Worm (Caenorhabditis elegans) whole organism, late embryonic: ENCODE data around the gene F16H6.8.

Experiments used
- C08G9.2 ChIP-seq: sonication (generic microtip); optimal IDR thresholded peaks from 2 replicates; lab custom pipeline; 2016; ENCODE audit warnings: mild to moderate bottlenecking, missing genetic modification characterization, moderate library complexity, missing compliant biosample characterization
- C38D4.7 ChIP-seq: fragments of 200-800 bp; sonication (Bioruptor generic); optimal IDR thresholded peaks from 2 replicates; lab custom pipeline; 2018; ENCODE audit warnings: mild to moderate bottlenecking, missing genetic modification characterization, moderate library complexity, missing compliant biosample characterization
- F13H6.1 ChIP-seq: sonication (generic microtip); optimal IDR thresholded peaks from 2 replicates; lab custom pipeline; 2016; ENCODE audit warnings: missing genetic modification characterization, missing compliant biosample characterization
- K02D7.2 ChIP-seq: sonication (generic microtip); optimal IDR thresholded peaks from 2 replicates; lab custom pipeline; 2017; ENCODE audit warnings: mild to moderate bottlenecking, missing genetic modification characterization, missing compliant biosample characterization
- T23F11.4 ChIP-seq: fragments of 200-800 bp; sonication (Bioruptor generic); optimal IDR thresholded peaks from 2 replicates; lab custom pipeline; 2018; ENCODE audit warnings: mild to moderate bottlenecking, missing genetic modification characterization, missing compliant biosample characterization
- ceh-19 ChIP-seq: fragments of 200-800 bp; sonication (Bioruptor generic); optimal IDR thresholded peaks from 2 replicates; lab custom pipeline; 2018; ENCODE audit warnings: mild to moderate bottlenecking, missing genetic modification characterization, missing compliant biosample characterization
- ceh-22 ChIP-seq: sonication (generic microtip); optimal IDR thresholded peaks from 2 replicates; lab custom pipeline; 2017; ENCODE audit warnings: missing biosample characterization, missing genetic modification characterization
- ceh-45 ChIP-seq: fragments of 200-800 bp; sonication (Bioruptor generic); IDR thresholded peaks from 2 replicates; pipeline ENCODE4 v1.3.6; 2022; ENCODE audit warnings: missing genetic modification reagents, missing genetic modification characterization, missing compliant biosample characterization
- ceh-48 ChIP-seq: sonication (generic microtip); optimal IDR thresholded peaks from 2 replicates; lab custom pipeline; 2016; ENCODE audit warnings: missing genetic modification characterization, inconsistent platforms, missing compliant biosample characterization
- ceh-9 ChIP-seq: sonication (generic microtip); optimal IDR thresholded peaks from 2 replicates; lab custom pipeline; 2016; ENCODE audit warnings: mild to moderate bottlenecking, missing genetic modification characterization, inconsistent platforms, missing compliant biosample characterization
- elt-2 ChIP-seq: sonication (generic microtip); optimal IDR thresholded peaks from 2 replicates; lab custom pipeline; 2016; ENCODE audit warnings: missing genetic modification reagents, missing genetic modification characterization, missing compliant biosample characterization
- eyg-1 ChIP-seq: sonication (generic microtip); optimal IDR thresholded peaks from 2 replicates; lab custom pipeline; 2016; ENCODE audit warnings: missing genotype, missing genetic modification characterization, missing compliant biosample characterization
- fax-1 ChIP-seq: sonication (generic microtip); optimal IDR thresholded peaks from 2 replicates; lab custom pipeline; 2016; ENCODE audit warnings: missing genotype, missing genetic modification characterization, missing compliant biosample characterization
- hlh-13 ChIP-seq: fragments of 200-800 bp; sonication (Bioruptor generic); optimal IDR thresholded peaks from 2 replicates; lab custom pipeline; 2018; ENCODE audit warnings: mild to moderate bottlenecking, missing genetic modification characterization, missing compliant biosample characterization
- hlh-30 ChIP-seq: sonication (generic microtip); optimal IDR thresholded peaks from 2 replicates; lab custom pipeline; 2017; ENCODE audit warnings: antibody characterized with exemption, missing genetic modification characterization, missing compliant biosample characterization; ENCODE audit not compliant: insufficient read depth
- lim-6 ChIP-seq: sonication (generic microtip); optimal IDR thresholded peaks from 2 replicates; lab custom pipeline; 2016; ENCODE audit warnings: missing genetic modification characterization, missing compliant biosample characterization
- lin-11 ChIP-seq: fragments of 200-800 bp; sonication (Bioruptor generic); optimal IDR thresholded peaks from 2 replicates; lab custom pipeline; 2018; ENCODE audit warnings: mild to moderate bottlenecking, missing genetic modification characterization, missing compliant biosample characterization
- odd-2 ChIP-seq: sonication (generic microtip); optimal IDR thresholded peaks from 2 replicates; lab custom pipeline; 2017; ENCODE audit warnings: antibody characterized with exemption, mild to moderate bottlenecking, missing genetic modification characterization, missing compliant biosample characterization
- pag-3 ChIP-seq: sonication (generic microtip); optimal IDR thresholded peaks from 2 replicates; lab custom pipeline; 2016; ENCODE audit warnings: missing compliant biosample characterization, missing genetic modification characterization, borderline replicate concordance
- ttx-3 ChIP-seq: sonication (generic microtip); optimal IDR thresholded peaks from 2 replicates; lab custom pipeline; 2016; ENCODE audit warnings: missing genetic modification reagents, missing genetic modification characterization, missing compliant biosample characterization
- unc-42 ChIP-seq: sonication (generic microtip); optimal IDR thresholded peaks from 2 replicates; lab custom pipeline; 2016; ENCODE audit warnings: missing genotype, missing genetic modification characterization, missing compliant biosample characterization
- zip-5 ChIP-seq: sonication (generic microtip); optimal IDR thresholded peaks from 2 replicates; lab custom pipeline; 2016; ENCODE audit warnings: missing genetic modification characterization, missing compliant biosample characterization

F16H6.8 gene

ce11 chrV:18171568-18171967 is 44.5 kb downstream of the F16H6.8 start, which contains the start of gene C14A6.8:
C14A6.8 (minus strand) TSS chrV:18171668.
- TF ChIP-seq eyg-1 (tag; lab: Kevin White, UChicago) (no peak), zip-5 (tag; lab: Kevin White, UChicago) (no peak), ceh-9 (no peak)

- TF ChIP-seq ceh-22 (no peak), C38D4.7 (no peak), odd-2 (no peak), zip-5 (tag; lab: Kevin White, UChicago) (no peak), elt-2 (tag; lab: Kevin White, UChicago) (no peak), hlh-30 (tag; lab: Kevin White, UChicago) (no peak), ttx-3 (tag; lab: Kevin White, UChicago) (no peak), K02D7.2 (no peak), F13H6.1 (tag; lab: Kevin White, UChicago) (no peak), T23F11.4 (no peak), hlh-13 (GFP tag; lab: Kevin White, UChicago) (no peak), lim-6 (tag; lab: Kevin White, UChicago) (no peak), pag-3 (no peak), unc-42 (no peak), fax-1 (no peak)
- TF ChIP-seq, all 69 proteins: peak for 0
Measured at ce11 chrV:18168266-18168665, 47.8 kb downstream of the F16H6.8 start, which contains the start of gene C14A6.7. C14A6.7 (minus strand) TSS chrV:18168366.

DNA sequence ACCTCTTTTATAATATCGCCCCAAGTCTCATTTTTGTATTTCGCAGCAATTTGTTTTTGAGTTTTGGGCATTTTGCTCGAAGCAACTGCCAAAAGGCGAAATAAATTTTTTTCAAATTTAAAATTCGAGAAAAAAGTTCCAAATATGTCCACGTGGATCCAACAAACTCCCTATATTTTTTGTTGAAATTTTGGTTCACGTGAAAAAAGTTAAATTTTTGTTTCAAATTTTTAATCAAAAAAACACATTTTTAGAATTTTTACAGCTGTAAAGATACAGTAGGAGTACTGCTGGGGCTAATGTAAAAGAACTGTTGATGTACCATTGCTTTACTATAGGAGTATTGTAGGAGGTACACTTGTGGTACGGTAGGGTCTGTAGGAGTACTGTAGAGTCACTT is 48.9 kb downstream of the F16H6.8 start, which contains the start of gene C14A6.6:
Gene C14A6.6, minus strand, starts transcription at position 101 of the 400 bp plus-strand sequence.
- no peak for TF ChIP-seq ceh-48
- TF ChIP-seq zip-5 (tag; lab: Kevin White, UChicago) = no peak
- TF ChIP-seq ceh-9 = no peak
- no peak for TF ChIP-seq ceh-45 (GFP tag; lab: Robert Waterston, UW)
- no peak for TF ChIP-seq lin-11 (tag; lab: Kevin White, UChicago)
- TF ChIP-seq C08G9.2 (tag; lab: Kevin White, UChicago) = no peak

DNA sequence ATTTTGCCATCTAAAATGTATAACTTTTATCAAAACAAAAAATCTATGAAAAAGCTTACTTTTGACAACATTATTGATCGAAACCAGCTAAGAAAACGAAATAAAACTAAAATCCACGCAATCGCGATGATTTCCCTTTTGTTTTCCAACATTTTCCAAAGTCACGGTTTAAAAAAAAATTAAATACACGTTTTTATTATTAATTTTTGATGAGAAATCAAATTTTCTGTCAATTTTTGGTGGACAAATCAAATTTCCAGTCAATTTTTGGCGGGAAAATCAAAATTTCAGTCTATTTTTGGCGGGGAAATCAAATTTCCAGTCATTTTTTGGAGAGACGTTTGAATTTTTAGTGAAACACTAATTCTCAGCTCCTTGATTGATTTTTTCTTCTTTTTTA is 51.3 kb downstream of the F16H6.8 start, which contains the start of gene C14A6.5:
Gene C14A6.5, minus strand, starts transcription at position 101 of the 400 bp plus-strand sequence.
- no peak for TF ChIP-seq ceh-19 (GFP tag; lab: Kevin White, UChicago)
- TF ChIP-seq ceh-9 = no peak
